Worm (Caenorhabditis elegans) whole organism, L1 larva: ENCODE measurements around the gene ubxn-3.

ENCODE experiments used
- C34B4.2 ChIP-seq: sonication (generic microtip); optimal IDR thresholded peaks from 2 replicates; lab custom pipeline; 2017; ENCODE audit warnings: mild to moderate bottlenecking, missing genetic modification characterization, missing compliant biosample characterization
- F16B12.6 ChIP-seq: fragments of 150-350 bp; optimal IDR thresholded peaks from 2 replicates; lab custom pipeline; 2014; ENCODE audit warnings: missing biosample characterization, missing genetic modification characterization
- Y116A8C.19 ChIP-seq: sonication (generic microtip); optimal IDR thresholded peaks from 2 replicates; lab custom pipeline; 2016; ENCODE audit warnings: missing compliant biosample characterization, missing genetic modification characterization, borderline replicate concordance
- aha-1 ChIP-seq: fragments of 150-350 bp; optimal IDR thresholded peaks from 2 replicates; lab custom pipeline; 2014; ENCODE audit warnings: missing biosample characterization, missing genetic modification characterization
- alr-1 ChIP-seq: fragments of 200-800 bp; sonication (Bioruptor generic); optimal IDR thresholded peaks from 2 replicates; lab custom pipeline; 2018; ENCODE audit warnings: borderline replicate concordance, mild to moderate bottlenecking, missing genetic modification characterization, missing compliant biosample characterization
- aly-2 ChIP-seq: fragments of 150-350 bp; optimal IDR thresholded peaks from 2 replicates; lab custom pipeline; 2014; ENCODE audit warnings: missing biosample characterization, missing genetic modification characterization
- ama-1 ChIP-seq: fragments of 150-350 bp; optimal IDR thresholded peaks from 2 replicates; lab custom pipeline; 2014
- blmp-1 ChIP-seq: fragments of 150-350 bp; optimal IDR thresholded peaks from 2 replicates; lab custom pipeline; 2014; ENCODE audit warnings: missing biosample characterization, missing genetic modification characterization
- ceh-63 ChIP-seq: fragments of 200-800 bp; sonication (Bioruptor generic); optimal IDR thresholded peaks from 2 replicates; lab custom pipeline; 2018; ENCODE audit warnings: mild to moderate bottlenecking, missing genetic modification characterization, missing compliant biosample characterization
- ceh-8 ChIP-seq: fragments of 200-800 bp; sonication (Bioruptor generic); optimal IDR thresholded peaks from 2 replicates; lab custom pipeline; 2018; ENCODE audit warnings: mild to moderate bottlenecking, missing genetic modification characterization, moderate library complexity, missing compliant biosample characterization
- dsc-1 ChIP-seq: sonication (generic microtip); optimal IDR thresholded peaks from 2 replicates; lab custom pipeline; 2016; ENCODE audit warnings: mild to moderate bottlenecking, missing genetic modification characterization, missing compliant biosample characterization
- efl-1 ChIP-seq, 4 experiments: fragments of 150-350 bp; optimal IDR thresholded peaks in 3 of 4; peaks in 1 of 4; 1 replicate in 1 of 4; 2 replicates in 3 of 4; lab custom pipeline; 2014; ENCODE audit warnings: missing biosample characterization in 2 of 4, missing genetic modification characterization in 2 of 4, missing genetic modification reagents in 2 of 4
- efl-3 ChIP-seq: fragments of 200-800 bp; sonication (Bioruptor generic); optimal IDR thresholded peaks from 2 replicates; lab custom pipeline; 2018; ENCODE audit warnings: mild to moderate bottlenecking, missing genetic modification characterization, missing compliant biosample characterization
- elt-2 ChIP-seq: sonication (generic microtip); optimal IDR thresholded peaks from 2 replicates; lab custom pipeline; 2016; ENCODE audit warnings: missing genetic modification characterization, mild to moderate bottlenecking, inconsistent platforms, missing compliant biosample characterization, missing genetic modification reagents
- fkh-10 ChIP-seq: sonication (generic microtip); optimal IDR thresholded peaks from 2 replicates; lab custom pipeline; 2017; ENCODE audit warnings: missing biosample characterization, missing genetic modification reagents, missing genetic modification characterization
- fkh-8 ChIP-seq: sonication (generic microtip); optimal IDR thresholded peaks from 2 replicates; lab custom pipeline; 2016; ENCODE audit warnings: mild to moderate bottlenecking, missing genetic modification characterization, missing compliant biosample characterization
- fos-1 ChIP-seq: fragments of 150-350 bp; optimal IDR thresholded peaks from 2 replicates; lab custom pipeline; 2014; ENCODE audit warnings: missing biosample characterization, missing genetic modification characterization
- hpl-2 ChIP-seq: fragments of 150-350 bp; optimal IDR thresholded peaks from 2 replicates; lab custom pipeline; 2014; ENCODE audit warnings: missing biosample characterization, missing genetic modification reagents, missing genetic modification characterization
- isw-1 ChIP-seq: fragments of 200-800 bp; sonication (Bioruptor generic); IDR thresholded peaks from 2 replicates; pipeline ENCODE4 v1.3.6; 2022; ENCODE audit warnings: missing genetic modification characterization, missing compliant biosample characterization
- lin-13 ChIP-seq: fragments of 150-350 bp; optimal IDR thresholded peaks from 2 replicates; lab custom pipeline; 2014; ENCODE audit warnings: missing biosample characterization, missing genetic modification reagents, missing genetic modification characterization
- lin-15B ChIP-seq: fragments of 150-350 bp; sonication (generic microtip); optimal IDR thresholded peaks from 3 replicates; lab custom pipeline; 2014; ENCODE audit warnings: missing biosample characterization, missing genetic modification characterization
- lin-35 ChIP-seq, 2 experiments: fragments of 150-350 bp; optimal IDR thresholded peaks; 2 replicates each; lab custom pipeline; 2014; ENCODE audit warnings: missing biosample characterization in 2 of 2, missing genetic modification characterization in 2 of 2, missing genetic modification reagents in 2 of 2
- lir-3 ChIP-seq: sonication (generic microtip); optimal IDR thresholded peaks from 2 replicates; lab custom pipeline; 2016; ENCODE audit warnings: mild to moderate bottlenecking, missing genetic modification characterization, moderate library complexity, missing compliant biosample characterization; ENCODE audit not compliant: poor library complexity
- lsy-2 ChIP-seq, 2 experiments: fragments of 150-350 bp; optimal IDR thresholded peaks; 2 replicates each; lab custom pipeline; 2014; ENCODE audit warnings: missing biosample characterization in 2 of 2, missing genetic modification characterization in 2 of 2
- mdl-1 ChIP-seq, 2 experiments: fragments of 150-350 bp; optimal IDR thresholded peaks; 2 replicates each; lab custom pipeline; 2014 to 2017; ENCODE audit warnings: missing biosample characterization in 2 of 2, missing genetic modification characterization in 2 of 2, inconsistent platforms in 1 of 2
- mep-1 ChIP-seq: fragments of 150-350 bp; optimal IDR thresholded peaks from 2 replicates; lab custom pipeline; 2014; ENCODE audit warnings: missing biosample characterization, missing genetic modification characterization
- nhr-19 ChIP-seq: fragments of 200-800 bp; sonication (Bioruptor generic); conservative IDR thresholded peaks from 2 replicates; pipeline ENCODE4 v1.3.6; 2022; ENCODE audit warnings: missing genetic modification characterization, missing compliant biosample characterization
- nhr-47 ChIP-seq: sonication (generic microtip); optimal IDR thresholded peaks from 2 replicates; lab custom pipeline; 2016; ENCODE audit warnings: mild to moderate bottlenecking, missing genetic modification characterization, moderate library complexity, missing compliant biosample characterization
- nhr-71 ChIP-seq: sonication (generic microtip); optimal IDR thresholded peaks from 2 replicates; lab custom pipeline; 2016; ENCODE audit warnings: mild to moderate bottlenecking, missing genetic modification characterization, moderate library complexity, missing compliant biosample characterization
- nhr-85 ChIP-seq: sonication (generic microtip); peaks from one replicate; lab custom pipeline; 2016; ENCODE audit warnings: missing genetic modification characterization, inconsistent platforms, missing compliant biosample characterization
- nhr-90 ChIP-seq: sonication (generic microtip); optimal IDR thresholded peaks from 2 replicates; lab custom pipeline; 2016; ENCODE audit warnings: mild to moderate bottlenecking, missing genetic modification characterization, missing compliant biosample characterization; ENCODE audit not compliant: poor library complexity
- pag-3 ChIP-seq: sonication (generic microtip); optimal IDR thresholded peaks from 2 replicates; lab custom pipeline; 2017; ENCODE audit warnings: missing genetic modification characterization, mild to moderate bottlenecking, missing compliant biosample characterization, antibody characterized with exemption, borderline replicate concordance; ENCODE audit not compliant: insufficient read depth
- pax-3 ChIP-seq: fragments of 200-800 bp; sonication (Bioruptor generic); optimal IDR thresholded peaks from 2 replicates; lab custom pipeline; 2018; ENCODE audit warnings: mild to moderate bottlenecking, missing genetic modification characterization, moderate library complexity, missing compliant biosample characterization
- skn-1 ChIP-seq: fragments of 150-350 bp; optimal IDR thresholded peaks from 2 replicates; lab custom pipeline; 2014; ENCODE audit warnings: missing biosample characterization, missing genetic modification characterization
- snpc-4 ChIP-seq: fragments of 150-350 bp; optimal IDR thresholded peaks from 2 replicates; lab custom pipeline; 2014; ENCODE audit warnings: missing biosample characterization, missing genetic modification characterization
- sptf-1 ChIP-seq: fragments of 150-350 bp; optimal IDR thresholded peaks from 2 replicates; lab custom pipeline; 2014; ENCODE audit warnings: missing biosample characterization, missing genetic modification characterization
- sup-37 ChIP-seq: fragments of 200-800 bp; sonication (Bioruptor generic); optimal IDR thresholded peaks from 2 replicates; lab custom pipeline; 2018; ENCODE audit warnings: mild to moderate bottlenecking, missing genetic modification characterization, missing compliant biosample characterization
- tbx-2 ChIP-seq: sonication (generic microtip); optimal IDR thresholded peaks from 2 replicates; lab custom pipeline; 2016; ENCODE audit warnings: missing genetic modification characterization, missing compliant biosample characterization
- tlp-1 ChIP-seq: fragments of 150-350 bp; optimal IDR thresholded peaks from 2 replicates; lab custom pipeline; 2014; ENCODE audit warnings: missing biosample characterization, missing genetic modification characterization
- unc-130 ChIP-seq: fragments of 150-350 bp; optimal IDR thresholded peaks from 2 replicates; lab custom pipeline; 2017; ENCODE audit warnings: missing biosample characterization, missing genetic modification characterization, inconsistent platforms
- unc-86 ChIP-seq: sonication (generic microtip); optimal IDR thresholded peaks from 2 replicates; lab custom pipeline; 2016; ENCODE audit warnings: missing genetic modification characterization, missing compliant biosample characterization
- unc-98 ChIP-seq: fragments of 200-800 bp; sonication (Bioruptor generic); IDR thresholded peaks from 2 replicates; pipeline ENCODE4 v1.3.6; 2022; ENCODE audit warnings: missing genetic modification characterization, missing compliant biosample characterization
- vab-15 ChIP-seq: sonication (generic microtip); optimal IDR thresholded peaks from 2 replicates; lab custom pipeline; 2017; ENCODE audit warnings: missing genotype, mild to moderate bottlenecking, missing genetic modification characterization, missing compliant biosample characterization
- xbp-1 ChIP-seq: sonication (generic microtip); optimal IDR thresholded peaks from 2 replicates; lab custom pipeline; 2016; ENCODE audit warnings: missing genetic modification characterization, missing compliant biosample characterization
- zag-1 ChIP-seq: fragments of 150-350 bp; optimal IDR thresholded peaks from 2 replicates; lab custom pipeline; 2014; ENCODE audit warnings: missing biosample characterization, missing genetic modification characterization
- ztf-11 ChIP-seq, 2 experiments: sonication (generic microtip); optimal IDR thresholded peaks; 2 replicates each; lab custom pipeline; 2016 to 2017; ENCODE audit warnings: missing genetic modification characterization in 2 of 2, missing biosample characterization in 1 of 2, missing compliant biosample characterization in 1 of 2

Gene ubxn-3

DNA sequence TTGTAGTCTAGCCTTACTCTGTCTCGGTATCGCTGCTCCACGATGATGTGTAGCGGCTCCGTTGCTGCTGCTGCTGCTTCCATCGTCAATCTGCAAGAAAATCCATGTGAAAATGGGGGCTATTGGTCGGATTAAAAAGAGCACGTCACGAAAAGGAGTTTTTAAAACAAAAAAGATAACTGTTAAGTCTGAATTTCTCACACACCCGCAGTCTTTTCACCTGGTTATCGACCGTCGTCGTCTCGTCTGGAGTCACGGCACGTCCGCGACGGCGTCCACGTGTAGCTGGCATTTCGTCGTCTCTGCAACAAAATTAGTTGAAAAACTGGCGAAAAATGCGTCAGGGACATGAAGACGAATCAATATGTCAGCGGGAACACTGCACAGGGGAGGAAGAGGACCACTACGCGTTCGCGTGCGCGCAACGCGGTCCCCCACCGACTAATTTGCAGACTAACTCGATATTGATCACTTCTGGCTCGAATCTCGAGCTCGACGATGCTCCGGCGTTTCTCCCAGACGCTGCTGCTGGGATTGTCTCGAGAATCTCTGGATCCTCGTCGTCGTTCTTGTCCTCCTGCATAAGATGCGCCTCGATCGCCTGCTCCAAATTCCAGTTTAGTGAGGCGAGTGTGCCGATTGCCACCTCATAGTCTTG lies 492 bp downstream of the ubxn-3 start:
- TF ChIP-seq tbx-2 (tag; lab: Kevin White, UChicago) = no peak
- TF ChIP-seq xbp-1 (tag; lab: Kevin White, UChicago) = no peak
- no peak for TF ChIP-seq efl-1 (optimal IDR thresholded peaks at IDR 0.05; lab: Kevin White, UChicago)
- TF ChIP-seq efl-1 (GFP tag; optimal IDR thresholded peaks at IDR 0.05 in 1 of 2; lab: Kevin White, UChicago) = peak in 1 of 2 experiments; percentile 56
- TF ChIP-seq fkh-10 (GFP tag; lab: Kevin White, UChicago) = no peak
- no peak for TF ChIP-seq ztf-11 (tag; optimal IDR thresholded peaks at IDR 0.05; lab: Kevin White, UChicago)

- TF ChIP-seq ama-1 (lab: Kevin White, UChicago) (no peak), nhr-85 (tag; lab: Kevin White, UChicago) (peak; percentile 25)
These were observed 3.2 kb downstream of the ubxn-3 start for ce11 chrII:217308-217707.

DNA sequence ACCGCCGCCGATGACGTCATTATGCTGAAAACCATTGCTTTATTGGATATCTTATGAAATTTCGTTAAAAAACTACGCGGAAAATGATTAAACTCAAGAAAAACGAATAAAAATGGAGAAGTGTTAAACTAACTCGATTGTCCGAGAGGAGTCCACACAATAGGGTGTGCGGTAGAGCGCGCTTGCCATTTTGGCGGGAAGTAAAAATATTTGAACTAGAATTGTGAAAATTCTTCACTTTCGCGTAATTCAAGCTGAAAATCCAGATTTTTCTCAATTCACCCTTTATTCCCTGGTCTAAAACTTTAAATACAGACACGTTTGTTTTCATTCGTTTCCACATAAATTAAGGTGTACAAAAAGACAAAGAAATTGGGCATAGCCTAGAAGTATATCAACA lies 3.9 kb downstream of the ubxn-3 start, which contains the start of gene F48A11.4:
Gene F48A11.4, minus strand, starts transcription at position 24 of the 400 bp plus-strand sequence.
- TF ChIP-seq pax-3 (peak; percentile 91), zag-1 (peak; percentile 54), unc-98 (GFP tag; lab: Robert Waterston, UW) (peak; percentile 78), efl-1 (optimal IDR thresholded peaks at IDR 0.05; lab: Kevin White, UChicago) (peak; percentile 100), efl-1 (GFP tag; optimal IDR thresholded peaks at IDR 0.05 in 1 of 2; lab: Kevin White, UChicago) (peak; percentile 100), ceh-63 (no peak), vab-15 (tag; lab: Kevin White, UChicago) (peak; percentile 69), lsy-2 (tag; optimal IDR thresholded peaks at IDR 0.05; lab: Kevin White, UChicago) (peak; percentile 93 to 94), blmp-1 (tag; lab: Kevin White, UChicago) (peak; percentile 81), Y116A8C.19 (tag; lab: Kevin White, UChicago) (no peak), tlp-1 (no peak), C34B4.2 (tag; lab: Kevin White, UChicago) (peak; percentile 2), pag-3 (tag; lab: Kevin White, UChicago) (no peak), tbx-2 (tag; lab: Kevin White, UChicago) (peak; percentile 96), fkh-8 (tag; lab: Kevin White, UChicago) (peak; percentile 95), aha-1 (peak; percentile 81), aly-2 (tag; lab: Kevin White, UChicago) (peak; percentile 88), nhr-19 (peak; percentile 95), isw-1 (GFP tag; lab: Robert Waterston, UW) (peak; percentile 92), mdl-1 (tag; optimal IDR thresholded peaks at IDR 0.05; lab: Kevin White, UChicago) (peak in 1 of 2 experiments; percentile 85), hpl-2 (GFP tag; lab: Kevin White, UChicago) (peak; percentile 82), sptf-1 (tag; lab: Kevin White, UChicago) (no peak), lir-3 (tag; lab: Kevin White, UChicago) (peak; percentile 85), elt-2 (tag; lab: Kevin White, UChicago) (peak; percentile 82), unc-86 (tag; lab: Kevin White, UChicago) (peak; percentile 93), nhr-47 (tag; lab: Kevin White, UChicago) (peak; percentile 98), lin-35 (GFP tag; optimal IDR thresholded peaks at IDR 0.05; lab: Kevin White, UChicago) (peak; percentile 100), F16B12.6 (tag; lab: Kevin White, UChicago) (peak; percentile 74), lin-15B (peak; percentile 97), alr-1 (no peak), nhr-90 (peak; percentile 97), ceh-8 (peak; percentile 90), skn-1 (tag; lab: Kevin White, UChicago) (peak; percentile 95), unc-130 (tag; lab: Kevin White, UChicago) (peak; percentile 97), efl-3 (GFP tag; lab: Kevin White, UChicago) (peak; percentile 64), mep-1 (tag; lab: Kevin White, UChicago) (peak; percentile 96), nhr-71 (peak; percentile 97), lin-13 (GFP tag; lab: Kevin White, UChicago) (peak; percentile 90), sup-37 (peak; percentile 90), snpc-4 (tag; lab: Kevin White, UChicago) (peak; percentile 67), dsc-1 (tag; lab: Kevin White, UChicago) (peak; percentile 96), fos-1 (tag; lab: Kevin White, UChicago) (peak; percentile 90)
